Worm (Caenorhabditis elegans): ENCODE results near the gene dhp-2.

- TF ChIP-seq nhr-11 (tag; optimal IDR thresholded peaks at IDR 0.05) (no peak), F13H6.1 (tag; optimal IDR thresholded peaks at IDR 0.05) (no peak), aly-2 (tag; optimal IDR thresholded peaks at IDR 0.05) (no peak), ceh-82 (tag; optimal IDR thresholded peaks at IDR 0.05) (no peak), Y55F3AM.14 (GFP tag; optimal IDR thresholded peaks at IDR 0.05) (no peak), skn-1 (tag; optimal IDR thresholded peaks at IDR 0.05) (peak; percentile 70), nhr-10 (tag; optimal IDR thresholded peaks at IDR 0.05) (no peak), snpc-4 (tag; optimal IDR thresholded peaks at IDR 0.05) (no peak), unc-62 (GFP tag; optimal IDR thresholded peaks at IDR 0.05) (no peak), lsy-2 (tag; optimal IDR thresholded peaks at IDR 0.05) (no peak), elt-3 (tag; optimal IDR thresholded peaks at IDR 0.05) (no peak), nhr-12 (tag; optimal IDR thresholded peaks at IDR 0.05) (no peak), mab-5 (tag; optimal IDR thresholded peaks at IDR 0.05) (no peak), unc-39 (tag; optimal IDR thresholded peaks at IDR 0.05) (no peak)
Observed at ce11 chrIV:9993403-9994132, 15.6 kb downstream of the dhp-2 start.

Data from whole organism, L2 larva.